Fruit fly (Drosophila melanogaster): Measurements from ENCODE around the gene CG18787.

The CG18787 gene

DNA sequence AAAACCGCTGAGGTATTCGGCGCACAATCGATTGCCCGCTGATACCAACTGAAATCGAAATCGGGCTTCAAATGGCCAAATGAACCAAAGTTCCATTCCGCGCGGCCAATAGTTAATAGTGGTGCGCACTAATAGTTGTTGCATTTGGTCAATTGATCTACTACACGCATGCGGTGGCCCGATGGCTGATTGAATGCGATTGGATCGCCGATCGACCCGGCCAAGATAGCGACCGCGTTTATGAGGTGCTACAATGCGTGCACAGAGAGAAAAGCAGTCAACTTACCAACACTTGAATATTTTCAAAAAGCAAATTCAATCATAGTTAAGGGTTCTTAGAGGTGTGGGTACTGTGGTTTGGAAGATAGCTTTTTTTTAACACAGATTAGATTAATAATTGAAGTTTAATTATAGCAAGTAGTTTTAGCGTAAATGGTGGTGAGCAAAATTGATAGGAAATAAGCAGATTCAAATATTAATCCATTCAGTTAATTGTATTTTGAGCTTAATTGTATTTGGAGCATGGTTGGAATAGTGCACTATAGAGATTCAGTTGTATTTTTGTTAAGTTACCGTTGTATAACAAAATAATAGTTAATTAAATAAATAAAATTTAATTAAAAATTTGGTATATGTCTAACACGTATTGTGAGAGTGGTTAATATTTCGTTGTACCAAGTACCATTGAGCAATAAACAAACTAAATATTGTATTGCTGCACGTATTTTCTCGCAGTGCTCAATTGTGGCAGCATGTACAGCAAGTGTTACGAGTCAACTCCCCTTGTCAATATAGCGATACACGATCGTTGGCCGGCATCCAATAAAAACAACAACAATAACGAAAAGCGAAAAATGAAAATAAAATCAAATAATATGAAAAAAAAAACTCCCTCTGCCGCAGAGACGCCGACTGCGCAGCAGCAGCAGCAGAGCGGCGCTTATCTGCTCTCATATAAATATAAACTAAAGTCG, 27.6 kb upstream of the CG18787 start (continued):
- TF ChIP-seq Sry-β (GFP tag; optimal IDR thresholded peaks at IDR 0.05) (peak; percentile 8), emc (GFP tag; optimal IDR thresholded peaks at IDR 0.05) (no peak), sens (GFP tag) (peak; percentile 68), twi (tag; optimal IDR thresholded peaks at IDR 0.05) (peak; percentile 6), CG4820 (GFP tag; optimal IDR thresholded peaks at IDR 0.05) (peak; percentile 35), D19A (tag; optimal IDR thresholded peaks at IDR 0.05) (peak; percentile 36), CG4730 (GFP tag; IDR thresholded peaks at IDR 0.05) (peak; percentile 51), CG11456 (GFP tag; IDR thresholded peaks at IDR 0.05) (peak; percentile 68; the same call in 1 of the 3 replicates), CG14441 (GFP tag; IDR thresholded peaks at IDR 0.05) (peak; percentile 62), chinmo (GFP tag; IDR thresholded peaks at IDR 0.05; ENCODE audit: partially characterized antibody) (0 out of 4 replicates have a peak, but pooled peaks have one; percentile 64), Nf-YB (GFP tag; optimal IDR thresholded peaks at IDR 0.05) (peak; percentile 44), E2f1 (GFP tag; IDR thresholded peaks at IDR 0.05) (peak; percentile 47; the same call in 1 of the 2 replicates), ttk (GFP tag; IDR thresholded peaks at IDR 0.05) (0 out of 2 replicates have a peak, but pooled peaks have one; percentile 6), Mad (GFP tag; optimal IDR thresholded peaks at IDR 0.05) (no peak), wek (GFP tag; optimal IDR thresholded peaks at IDR 0.05) (peak; percentile 18), Awh (GFP tag; IDR thresholded peaks at IDR 0.05) (peak; percentile 52), Ets65A (GFP tag) (peak; percentile 95), da (GFP tag; optimal IDR thresholded peaks at IDR 0.05) (peak; percentile 12), Tbp (GFP tag; optimal IDR thresholded peaks at IDR 0.05) (no peak), CG11504 (tag; optimal IDR thresholded peaks at IDR 0.05) (peak; percentile 72), insv (GFP tag; optimal IDR thresholded peaks at IDR 0.05) (no peak), cato (GFP tag; optimal IDR thresholded peaks at IDR 0.05; ENCODE audit: borderline replicate concordance) (peak; percentile 29), CG7786 (GFP tag; optimal IDR thresholded peaks at IDR 0.05) (peak; percentile 32), lola (GFP tag; optimal IDR thresholded peaks at IDR 0.05) (peak in 1 of 3 experiments; percentile 75), Atf3 (GFP tag; optimal IDR thresholded peaks at IDR 0.05) (peak; percentile 5), CG11695 (GFP tag; IDR thresholded peaks at IDR 0.05) (peak; percentile 43; the same call in 1 of the 3 replicates), CG17328 (GFP tag; IDR thresholded peaks at IDR 0.05) (peak; percentile 47; the same call in 1 of the 2 replicates), Rx (GFP tag; IDR thresholded peaks at IDR 0.05) (peak; percentile 33; the same call in 1 of the 2 replicates), CG43689 (GFP tag; IDR thresholded peaks at IDR 0.05) (0 out of 2 replicates have a peak, but pooled peaks have one; percentile 25), CG7745 (tag; optimal IDR thresholded peaks at IDR 0.05) (no peak), CG4424 (GFP tag; optimal IDR thresholded peaks at IDR 0.05) (peak; percentile 61), cas (GFP tag; IDR thresholded peaks at IDR 0.05) (no peak), slbo (GFP tag; IDR thresholded peaks at IDR 0.05) (peak; percentile 63), trh (GFP tag; optimal IDR thresholded peaks at IDR 0.05) (peak; percentile 31), YL-1 (GFP tag; optimal IDR thresholded peaks at IDR 0.05) (no peak), CG18476 (GFP tag; optimal IDR thresholded peaks at IDR 0.05) (peak; percentile 35), ssp (GFP tag; IDR thresholded peaks at IDR 0.05) (no peak), hkb (optimal IDR thresholded peaks at IDR 0.05) (no peak), hkb (GFP tag; IDR thresholded peaks at IDR 0.05) (0 out of 2 replicates have a peak, but pooled peaks have one; percentile 21), CG10654 (GFP tag; optimal IDR thresholded peaks at IDR 0.05) (peak; percentile 34), CG13775 (GFP tag; optimal IDR thresholded peaks at IDR 0.05) (peak; percentile 72), unpg (GFP tag; optimal IDR thresholded peaks at IDR 0.05) (peak; percentile 47), CG10267 (tag; optimal IDR thresholded peaks at IDR 0.05) (peak; percentile 27), Hsf (GFP tag; optimal IDR thresholded peaks at IDR 0.05) (peak; percentile 52), CG17829 (tag; optimal IDR thresholded peaks at IDR 0.05) (peak; percentile 63), C15 (GFP tag; IDR thresholded peaks at IDR 0.05) (0 out of 3 replicates have a peak, but pooled peaks have one; percentile 23), NfI (GFP tag; optimal IDR thresholded peaks at IDR 0.05) (peak; percentile 31), stc (GFP tag; IDR thresholded peaks at IDR 0.05) (0 out of 2 replicates have a peak, but pooled peaks have one; percentile 25)

Measured in whole organism, embryonic.